Fruit fly (Drosophila melanogaster) whole organism, wandering third instar larva: ENCODE results near the gene CG42540.

Source experiments
- ey ChIP-seq: fragments of 200-800 bp; sonication (Bioruptor generic); optimal IDR thresholded peaks from 2 replicates; lab custom pipeline; 2016; ENCODE audit warnings: missing biosample characterization, missing genetic modification characterization
- h ChIP-seq: fragments of 200-800 bp; sonication (Bioruptor generic); optimal IDR thresholded peaks from 3 replicates; lab custom pipeline; 2016; ENCODE audit warnings: missing biosample characterization, mild to moderate bottlenecking, missing genetic modification characterization
- sage ChIP-seq: fragments of 200-800 bp; sonication (Bioruptor generic); optimal IDR thresholded peaks from 2 replicates; lab custom pipeline; 2016; ENCODE audit warnings: missing biosample characterization, mild to moderate bottlenecking, missing genetic modification characterization

DNA sequence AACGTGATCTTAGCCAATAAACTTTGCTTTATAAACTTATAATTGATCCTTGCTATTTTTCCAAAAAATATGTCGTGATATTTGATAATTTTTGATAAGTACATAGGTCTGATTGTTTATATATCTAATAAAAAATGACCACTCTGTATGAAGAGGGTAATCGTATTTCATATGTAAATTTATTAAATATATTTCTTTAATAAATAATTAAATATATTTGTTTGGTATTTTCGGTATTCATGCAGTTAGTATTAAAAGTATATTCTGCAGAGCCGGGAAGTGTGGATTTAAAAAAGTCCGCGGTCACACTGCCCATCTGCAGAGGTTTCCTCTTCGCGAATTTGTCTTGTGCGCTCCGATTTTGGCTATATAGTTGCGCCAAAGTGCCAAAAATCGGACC is 70.5 kb downstream of the CG42540 start, which contains the start of gene HDAC1:
- no peak for TF ChIP-seq ey (GFP tag; lab: Kevin White, UChicago)
- no peak for TF ChIP-seq sage (GFP tag; lab: Kevin White, UChicago)
- no peak for TF ChIP-seq h (GFP tag; lab: Kevin White, UChicago)
